Worm (Caenorhabditis elegans) whole organism, L4 larva: ENCODE results near the gene sdz-37.

ENCODE experiments used
- D1046.2 ChIP-seq: fragments of 200-800 bp; sonication (Bioruptor generic); IDR thresholded peaks from 2 replicates; pipeline ENCODE4 v1.3.6; 2022; ENCODE audit warnings: missing genetic modification characterization, missing compliant biosample characterization
- F44E2.7 ChIP-seq: fragments of 200-800 bp; sonication (Bioruptor generic); IDR thresholded peaks from 2 replicates; pipeline ENCODE4 v2.1.2; 2022; ENCODE audit warnings: missing genetic modification characterization, missing compliant biosample characterization
- R02D3.7 ChIP-seq: fragments of 150-350 bp; sonication (generic microtip); optimal IDR thresholded peaks from 3 replicates; lab custom pipeline; 2014; ENCODE audit warnings: missing biosample characterization, missing genetic modification characterization
- T20F7.1 ChIP-seq: fragments of 200-800 bp; sonication (Bioruptor generic); optimal IDR thresholded peaks from 2 replicates; lab custom pipeline; 2018; ENCODE audit warnings: mild to moderate bottlenecking, missing genetic modification characterization, missing compliant biosample characterization
- Y105C5A.15 ChIP-seq: fragments of 200-800 bp; sonication (Bioruptor generic); IDR thresholded peaks from 2 replicates; pipeline ENCODE4 v1.3.6; 2022; ENCODE audit warnings: missing genetic modification characterization, missing compliant biosample characterization
- Y75B8A.6 ChIP-seq: fragments of 200-800 bp; sonication (Bioruptor generic); IDR thresholded peaks from 2 replicates; pipeline ENCODE4 v1.3.6; 2022; ENCODE audit warnings: missing genetic modification reagents, missing genetic modification characterization, missing compliant biosample characterization
- ZK337.2 ChIP-seq: fragments of 200-800 bp; sonication (Bioruptor generic); IDR thresholded peaks from 2 replicates; pipeline ENCODE4 v1.3.6; 2022; ENCODE audit warnings: missing genetic modification reagents, missing genetic modification characterization, missing compliant biosample characterization
- ZK546.5 ChIP-seq, 2 experiments: sonication (generic microtip); optimal IDR thresholded peaks; 2 replicates each; lab custom pipeline; 2017; ENCODE audit warnings: missing biosample characterization in 2 of 2, missing genetic modification characterization in 2 of 2
- aha-1 ChIP-seq: fragments of 150-350 bp; peaks from one replicate; lab custom pipeline; 2014; ENCODE audit warnings: missing biosample characterization, missing genetic modification characterization
- aly-2 ChIP-seq: sonication (generic microtip); optimal IDR thresholded peaks from 2 replicates; lab custom pipeline; 2018; ENCODE audit warnings: missing biosample characterization, missing genetic modification characterization
- ama-1 ChIP-seq: fragments of 150-350 bp; optimal IDR thresholded peaks from 2 replicates; lab custom pipeline; 2014; ENCODE audit warnings: inconsistent platforms, mixed read lengths
- arid-1 ChIP-seq: fragments of 200-800 bp; sonication (Bioruptor generic); conservative IDR thresholded peaks from 2 replicates; pipeline ENCODE4 v1.3.6; 2022; ENCODE audit warnings: missing genetic modification reagents, missing genetic modification characterization, missing compliant biosample characterization
- ceh-20 ChIP-seq: fragments of 200-800 bp; sonication (Bioruptor generic); IDR thresholded peaks from 2 replicates; pipeline ENCODE4 v1.3.6; 2022; ENCODE audit warnings: missing genetic modification reagents, missing genetic modification characterization, missing compliant biosample characterization
- ceh-44 ChIP-seq: fragments of 200-800 bp; sonication (Bioruptor generic); IDR thresholded peaks from 2 replicates; pipeline ENCODE4 v1.3.6; 2022; ENCODE audit warnings: missing genetic modification reagents, missing genetic modification characterization, missing compliant biosample characterization
- ceh-62 ChIP-seq: sonication (generic microtip); optimal IDR thresholded peaks from 2 replicates; lab custom pipeline; 2017; ENCODE audit warnings: missing biosample characterization, missing genetic modification characterization
- ceh-82 ChIP-seq: sonication (generic microtip); optimal IDR thresholded peaks from 2 replicates; lab custom pipeline; 2017; ENCODE audit warnings: missing biosample characterization, missing genetic modification characterization
- ces-1 ChIP-seq: fragments of 150-350 bp; sonication (generic microtip); optimal IDR thresholded peaks from 4 replicates; lab custom pipeline; 2014; ENCODE audit warnings: missing biosample characterization, missing genetic modification reagents, missing genetic modification characterization
- daf-8 ChIP-seq: fragments of 200-800 bp; sonication (Bioruptor generic); IDR thresholded peaks from 2 replicates; pipeline ENCODE4 v1.3.6; 2022; ENCODE audit warnings: missing genetic modification characterization, missing compliant biosample characterization
- dmd-8 ChIP-seq: fragments of 200-800 bp; sonication (Bioruptor generic); IDR thresholded peaks from 2 replicates; pipeline ENCODE4 v1.3.6; 2022; ENCODE audit warnings: missing genetic modification characterization, missing compliant biosample characterization
- dmd-9 ChIP-seq: fragments of 200-800 bp; sonication (Bioruptor generic); IDR thresholded peaks from 2 replicates; pipeline ENCODE4 v1.3.6; 2022; ENCODE audit warnings: missing genetic modification reagents, missing genetic modification characterization, missing compliant biosample characterization
- dpl-1 ChIP-seq: fragments of 150-350 bp; optimal IDR thresholded peaks from 2 replicates; lab custom pipeline; 2014; ENCODE audit warnings: missing biosample characterization, missing genetic modification reagents, missing genetic modification characterization
- duxl-1 ChIP-seq: sonication (generic microtip); optimal IDR thresholded peaks from 2 replicates; lab custom pipeline; 2016; ENCODE audit warnings: mild to moderate bottlenecking, missing genetic modification characterization, moderate library complexity, missing compliant biosample characterization; ENCODE audit not compliant: poor library complexity
- dve-1 ChIP-seq: sonication (generic microtip); optimal IDR thresholded peaks from 2 replicates; lab custom pipeline; 2017; ENCODE audit warnings: antibody characterized with exemption, mild to moderate bottlenecking, missing genetic modification characterization, missing compliant biosample characterization; ENCODE audit not compliant: insufficient read depth
- gei-8 ChIP-seq: fragments of 200-800 bp; sonication (Bioruptor generic); optimal IDR thresholded peaks from 2 replicates; lab custom pipeline; 2018; ENCODE audit warnings: mild to moderate bottlenecking, missing genetic modification characterization, missing compliant biosample characterization
- hlh-11 ChIP-seq: fragments of 200-800 bp; sonication (Bioruptor generic); optimal IDR thresholded peaks from 2 replicates; lab custom pipeline; 2018; ENCODE audit warnings: mild to moderate bottlenecking, missing genetic modification characterization, missing compliant biosample characterization
- lin-15B ChIP-seq: fragments of 150-350 bp; sonication (generic microtip); optimal IDR thresholded peaks from 3 replicates; lab custom pipeline; 2014; ENCODE audit warnings: missing biosample characterization, missing genetic modification characterization
- lin-38 ChIP-seq: fragments of 200-800 bp; sonication (Bioruptor generic); IDR thresholded peaks from 2 replicates; pipeline ENCODE4 v1.3.6; 2022; ENCODE audit warnings: missing genetic modification reagents, missing genetic modification characterization, missing compliant biosample characterization
- lin-39 ChIP-seq: fragments of 150-350 bp; optimal IDR thresholded peaks from 2 replicates; lab custom pipeline; 2014; ENCODE audit warnings: missing biosample characterization, missing genetic modification reagents, missing genetic modification characterization
- lsy-2 ChIP-seq, 2 experiments: fragments of 150-350 bp in 1 of 2; sonication (generic microtip) in 1 of 2; optimal IDR thresholded peaks; 2 replicates each; lab custom pipeline; 2014 to 2017; ENCODE audit warnings: missing biosample characterization in 2 of 2, missing genetic modification characterization in 2 of 2
- madf-5 ChIP-seq, 2 experiments: fragments of 200-800 bp; sonication (Bioruptor generic); IDR thresholded peaks; 2 replicates each; pipeline ENCODE4 v1.3.6; 2022; ENCODE audit warnings: missing compliant biosample characterization in 2 of 2, missing genetic modification characterization in 2 of 2
- mdl-1 ChIP-seq, 2 experiments: fragments of 150-350 bp in 1 of 2; sonication (generic microtip) in 1 of 2; optimal IDR thresholded peaks; 2 replicates each; lab custom pipeline; 2014 to 2017; ENCODE audit warnings: missing biosample characterization in 2 of 2, missing genetic modification characterization in 2 of 2
- mdt-29 ChIP-seq: fragments of 200-800 bp; sonication (Bioruptor generic); IDR thresholded peaks from 2 replicates; pipeline ENCODE4 v1.3.6; 2022; ENCODE audit warnings: missing genetic modification reagents, missing genetic modification characterization, missing compliant biosample characterization
- nhr-102 ChIP-seq: sonication (generic microtip); optimal IDR thresholded peaks from 2 replicates; lab custom pipeline; 2016; ENCODE audit warnings: mild to moderate bottlenecking, missing genetic modification characterization, moderate library complexity, missing compliant biosample characterization
- nhr-237 ChIP-seq: sonication (generic microtip); optimal IDR thresholded peaks from 2 replicates; lab custom pipeline; 2017; ENCODE audit warnings: missing biosample characterization, missing genetic modification characterization
- nhr-28 ChIP-seq: fragments of 150-350 bp; optimal IDR thresholded peaks from 2 replicates; lab custom pipeline; 2014; ENCODE audit warnings: missing biosample characterization, missing genetic modification characterization
- nhr-48 ChIP-seq: sonication (generic microtip); optimal IDR thresholded peaks from 2 replicates; lab custom pipeline; 2016; ENCODE audit warnings: mild to moderate bottlenecking, missing genetic modification characterization, missing compliant biosample characterization
- php-3 ChIP-seq: fragments of 200-800 bp; sonication (Bioruptor generic); IDR thresholded peaks from 2 replicates; pipeline ENCODE4 v1.3.6; 2022; ENCODE audit warnings: missing genetic modification reagents, missing genetic modification characterization, missing compliant biosample characterization
- pqm-1 ChIP-seq: sonication (generic microtip); optimal IDR thresholded peaks from 2 replicates; lab custom pipeline; 2017; ENCODE audit warnings: missing biosample characterization, missing genetic modification characterization
- sdz-12 ChIP-seq: fragments of 200-800 bp; sonication (Bioruptor generic); optimal IDR thresholded peaks from 2 replicates; lab custom pipeline; 2018; ENCODE audit warnings: mild to moderate bottlenecking, missing genetic modification characterization, missing compliant biosample characterization
- set-16 ChIP-seq: fragments of 200-800 bp; sonication (Bioruptor generic); IDR thresholded peaks from 2 replicates; pipeline ENCODE4 v1.3.6; 2022; ENCODE audit warnings: missing genetic modification reagents, missing genetic modification characterization, missing compliant biosample characterization
- skn-1 ChIP-seq: fragments of 150-350 bp; optimal IDR thresholded peaks from 2 replicates; lab custom pipeline; 2014; ENCODE audit warnings: missing biosample characterization, missing genetic modification characterization
- snpc-1.2 ChIP-seq: fragments of 200-800 bp; sonication (Bioruptor generic); IDR thresholded peaks from 2 replicates; pipeline ENCODE4 v1.3.6; 2022; ENCODE audit warnings: missing genetic modification reagents, missing genetic modification characterization, missing compliant biosample characterization
- spr-1 ChIP-seq: sonication (generic microtip); optimal IDR thresholded peaks from 2 replicates; lab custom pipeline; 2016; ENCODE audit warnings: mild to moderate bottlenecking, missing genetic modification characterization, missing compliant biosample characterization
- tag-97 ChIP-seq: fragments of 200-800 bp; sonication (Bioruptor generic); IDR thresholded peaks from 2 replicates; pipeline ENCODE4 v1.3.6; 2022; ENCODE audit warnings: missing genetic modification characterization, missing compliant biosample characterization
- unc-130 ChIP-seq: sonication (generic microtip); optimal IDR thresholded peaks from 2 replicates; lab custom pipeline; 2016; ENCODE audit warnings: missing genetic modification reagents, missing genetic modification characterization, missing compliant biosample characterization
- vab-7 ChIP-seq: fragments of 200-800 bp; sonication (Bioruptor generic); IDR thresholded peaks from 2 replicates; pipeline ENCODE4 v1.3.6; 2022; ENCODE audit warnings: missing genetic modification reagents, missing genetic modification characterization, missing compliant biosample characterization
- zag-1 ChIP-seq: fragments of 150-350 bp; optimal IDR thresholded peaks from 2 replicates; lab custom pipeline; 2014; ENCODE audit warnings: missing biosample characterization, missing genetic modification characterization
- zip-2 ChIP-seq: fragments of 150-350 bp; optimal IDR thresholded peaks from 2 replicates; lab custom pipeline; 2014; ENCODE audit warnings: missing biosample characterization, missing genetic modification characterization
- ztf-11 ChIP-seq: fragments of 150-350 bp; optimal IDR thresholded peaks from 2 replicates; lab custom pipeline; 2014; ENCODE audit warnings: missing biosample characterization, missing genetic modification characterization
- ztf-7 ChIP-seq: fragments of 150-350 bp; optimal IDR thresholded peaks from 2 replicates; lab custom pipeline; 2014; ENCODE audit warnings: missing biosample characterization, missing genetic modification characterization

The sdz-37 gene

DNA sequence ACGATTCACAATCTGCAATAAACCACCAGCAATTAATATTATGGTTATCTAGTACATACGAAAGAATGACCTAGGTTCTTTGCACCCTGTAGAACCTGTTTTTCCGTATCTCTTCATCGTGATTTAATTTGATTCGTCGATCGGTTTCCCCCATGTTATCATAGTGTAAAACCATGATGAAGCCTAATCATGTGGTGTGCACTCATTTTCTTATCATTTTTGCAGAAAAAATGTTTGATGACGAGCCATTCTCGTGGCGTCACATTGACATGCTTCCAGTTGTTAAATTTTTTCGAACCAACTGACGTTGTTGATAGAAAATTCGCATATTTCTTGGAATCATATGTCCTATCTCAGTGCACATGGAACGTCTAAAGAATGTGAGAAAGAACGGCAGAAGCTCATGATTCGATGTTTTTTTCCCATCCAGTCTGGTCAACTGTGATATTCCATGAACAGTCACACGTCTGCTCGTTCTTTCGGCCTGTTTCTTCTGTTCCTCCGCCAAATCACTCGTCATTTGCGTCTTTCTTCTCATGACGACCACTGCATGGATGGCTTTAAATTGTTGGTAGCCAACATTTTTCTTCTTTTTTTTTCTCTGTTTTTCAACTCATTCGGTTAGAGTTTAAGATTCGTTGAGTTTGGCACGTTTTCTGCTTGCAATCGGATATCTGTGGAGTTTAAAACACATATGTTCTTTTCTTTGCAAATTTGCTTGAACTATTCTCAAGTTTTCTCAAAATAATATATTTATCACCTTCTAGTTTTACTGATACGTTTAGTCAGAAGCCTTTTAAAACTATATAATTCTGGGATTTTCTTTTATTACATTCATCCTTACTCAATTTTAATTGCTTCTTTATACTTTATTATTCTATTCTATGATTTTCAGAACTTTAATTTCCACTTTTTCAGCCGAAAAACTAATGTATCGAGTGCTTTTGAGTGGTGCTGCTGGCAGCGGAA, 17.0 kb upstream of the sdz-37 start, which contains the start of gene ZK673.2 (continued):
- TF ChIP-seq php-3 (GFP tag; lab: Robert Waterston, UW) = peak; percentile 68; the same call in 1 of the 2 replicates
- no peak for TF ChIP-seq ztf-7 (tag; lab: Kevin White, UChicago)
- no peak for TF ChIP-seq Y105C5A.15 (GFP tag; lab: Robert Waterston, UW)
- peak; percentile 26; the same call in 1 of the 2 replicates for TF ChIP-seq mdt-29 (GFP tag; lab: Robert Waterston, UW)
- no peak for TF ChIP-seq ceh-62 (tag; lab: Kevin White, UChicago)
- TF ChIP-seq set-16 (GFP tag; lab: Robert Waterston, UW) = no peak
- peak; percentile 31 for TF ChIP-seq ama-1 (lab: Kevin White, UChicago)
- no peak for TF ChIP-seq madf-5 (GFP tag; IDR thresholded peaks at IDR 0.05; lab: Robert Waterston, UW)
- TF ChIP-seq ZK546.5 (tag; optimal IDR thresholded peaks at IDR 0.05; lab: Kevin White, UChicago) = no peak
- no peak for TF ChIP-seq zip-2 (tag; lab: Kevin White, UChicago)
- TF ChIP-seq lsy-2 (tag; optimal IDR thresholded peaks at IDR 0.05; lab: Kevin White, UChicago) = peak in 1 of 2 experiments; percentile 28
- TF ChIP-seq ceh-20 (GFP tag; lab: Robert Waterston, UW) = peak; percentile 27; the same call in 1 of the 2 replicates
- TF ChIP-seq aha-1 (tag; lab: Kevin White, UChicago) = peak; percentile 29
- peak; percentile 86 for TF ChIP-seq nhr-48 (tag; lab: Kevin White, UChicago)
- TF ChIP-seq lin-39 = no peak
- peak; percentile 70 for TF ChIP-seq nhr-28 (tag; lab: Kevin White, UChicago)
- TF ChIP-seq spr-1 (tag; lab: Kevin White, UChicago) = no peak
- TF ChIP-seq dve-1 (tag; lab: Kevin White, UChicago) = peak; percentile 42
- no peak for TF ChIP-seq zag-1 (tag; lab: Kevin White, UChicago)
- TF ChIP-seq Y75B8A.6 (GFP tag; lab: Robert Waterston, UW) = no peak
- no peak for TF ChIP-seq skn-1
- no peak for TF ChIP-seq unc-130 (GFP tag; lab: Kevin White, UChicago)
- no peak for TF ChIP-seq dpl-1
- no peak for TF ChIP-seq nhr-102
- no peak for TF ChIP-seq vab-7
- no peak for TF ChIP-seq aly-2 (tag; lab: Kevin White, UChicago)
- TF ChIP-seq lin-15B = no peak
- peak; percentile 46 for TF ChIP-seq pqm-1 (tag; lab: Kevin White, UChicago)
- no peak for TF ChIP-seq snpc-1.2
- TF ChIP-seq ces-1 = no peak
- no peak for TF ChIP-seq tag-97
- TF ChIP-seq lin-38 (GFP tag; lab: Robert Waterston, UW) = no peak
- peak; percentile 58 for TF ChIP-seq T20F7.1 (GFP tag; lab: Kevin White, UChicago)
- no peak for TF ChIP-seq D1046.2 (GFP tag; lab: Robert Waterston, UW)
- TF ChIP-seq ceh-82 (tag; lab: Kevin White, UChicago) = no peak
- TF ChIP-seq duxl-1 (tag; lab: Kevin White, UChicago) = no peak
- no peak for TF ChIP-seq nhr-237 (tag; lab: Kevin White, UChicago)
- no peak for TF ChIP-seq ZK337.2 (GFP tag; lab: Robert Waterston, UW)
- TF ChIP-seq F44E2.7 (GFP tag; lab: Robert Waterston, UW) = no peak
- peak; percentile 48 to 92 for TF ChIP-seq mdl-1 (tag; optimal IDR thresholded peaks at IDR 0.05; lab: Kevin White, UChicago)
- TF ChIP-seq dmd-9 (GFP tag; lab: Robert Waterston, UW) = no peak
- peak; percentile 89 for TF ChIP-seq hlh-11 (tag; lab: Kevin White, UChicago)
- TF ChIP-seq gei-8 (GFP tag; lab: Kevin White, UChicago) = peak; percentile 57
- TF ChIP-seq R02D3.7 (tag; lab: Kevin White, UChicago) = no peak
- no peak for TF ChIP-seq arid-1
- 0 out of 2 replicates have a peak, but pooled peaks have one; percentile 34 for TF ChIP-seq dmd-8
- TF ChIP-seq sdz-12 = no peak
- no peak for TF ChIP-seq ceh-44 (GFP tag; lab: Robert Waterston, UW)
- TF ChIP-seq ztf-11 (tag; lab: Kevin White, UChicago) = no peak
- TF ChIP-seq daf-8 (GFP tag; lab: Robert Waterston, UW) = no peak
